Fruit fly (Drosophila melanogaster): ENCODE results near the gene CG33796.

DNA sequence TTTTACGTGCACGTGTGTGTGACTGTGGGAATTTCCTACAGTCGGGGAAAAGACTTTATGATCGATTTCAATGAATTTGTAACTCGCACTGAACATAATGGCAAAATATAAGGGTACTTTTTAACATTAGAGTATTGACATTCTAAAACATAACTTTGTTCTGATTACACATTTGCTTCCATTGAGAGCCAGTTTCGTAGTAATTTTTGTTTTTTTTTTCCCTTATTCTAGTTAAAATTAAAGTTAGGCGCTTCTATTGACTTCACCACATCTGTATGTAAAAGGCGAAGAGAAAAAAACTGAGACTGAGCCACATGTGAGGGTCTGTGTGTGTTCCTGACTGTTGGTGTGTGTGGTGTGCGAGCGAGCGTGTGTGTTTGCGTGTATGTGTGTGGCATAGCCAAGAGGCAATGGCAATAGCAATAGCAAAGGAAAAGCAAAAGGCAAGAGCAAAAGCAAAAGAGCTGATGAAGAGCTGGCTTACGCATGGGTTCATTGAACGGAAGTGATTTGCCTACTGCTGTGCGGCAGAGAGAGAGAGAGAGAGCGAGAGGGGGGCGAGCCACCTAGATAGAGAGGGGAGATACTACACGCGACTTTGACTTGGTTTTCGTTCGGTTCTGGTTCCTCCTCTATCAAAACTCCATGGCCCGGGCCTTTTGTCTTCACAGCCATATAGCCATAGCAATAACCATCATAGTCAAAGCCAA lies 7.9 kb downstream of the CG33796 start:
- no peak for TF ChIP-seq psq (optimal IDR thresholded peaks at IDR 0.05)
- no peak for TF ChIP-seq Sin3A (optimal IDR thresholded peaks at IDR 0.05)
- no peak for TF ChIP-seq Myc (optimal IDR thresholded peaks at IDR 0.05)
- TF ChIP-seq ttk (optimal IDR thresholded peaks at IDR 0.05), result no peak
